Fruit fly (Drosophila melanogaster): ENCODE results near the gene CG16704.

Gene CG16704

DNA sequence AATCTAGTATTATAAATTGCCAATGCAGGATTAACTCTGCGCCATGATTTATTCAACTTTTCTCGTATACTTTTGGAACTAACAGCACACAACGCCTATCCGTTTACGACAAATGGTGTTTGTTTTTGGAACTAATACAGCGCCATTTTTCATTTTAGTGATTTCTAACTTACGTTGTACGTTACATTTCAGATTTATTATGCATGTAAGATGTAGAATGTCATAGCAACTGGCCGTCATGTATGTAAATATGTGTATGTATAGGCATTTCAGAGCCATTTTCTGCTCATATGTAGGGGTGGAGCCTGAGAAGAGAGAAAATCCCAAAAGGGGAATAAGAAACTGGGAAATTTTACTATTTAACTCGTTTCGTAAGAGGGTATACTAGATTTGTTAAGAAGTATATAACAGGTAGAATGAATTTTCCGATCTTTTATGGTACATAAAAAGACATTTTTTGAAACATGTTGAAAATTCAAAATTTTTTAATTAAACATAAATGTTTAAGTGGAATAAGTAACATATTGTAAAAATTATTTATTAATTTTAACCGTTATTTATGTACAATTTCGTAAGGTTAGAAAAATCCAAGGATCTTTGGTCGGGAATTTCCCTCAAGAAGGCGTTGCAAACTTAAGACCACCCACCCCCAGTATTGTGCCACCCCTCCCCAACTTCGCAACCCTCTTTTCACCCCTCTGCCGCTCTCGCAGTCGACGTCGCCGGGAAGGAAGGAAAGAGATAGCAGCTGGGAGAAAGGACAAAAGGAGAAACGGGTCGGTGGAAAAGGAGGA is 34.8 kb downstream of the CG16704 start (continued):
- no peak for TF ChIP-seq CG14050 (GFP tag; IDR thresholded peaks at IDR 0.05)
- TF ChIP-seq CG8290 (GFP tag; optimal IDR thresholded peaks at IDR 0.05) = peak; percentile 66
- peak in 1 of 2 experiments; percentile 87 for TF ChIP-seq CG8290 (tag; optimal IDR thresholded peaks at IDR 0.05)
- TF ChIP-seq peb (GFP tag; IDR thresholded peaks at IDR 0.05) = no peak
- peak; percentile 51 for TF ChIP-seq CG13287 (GFP tag; IDR thresholded peaks at IDR 0.05; ENCODE audit: partially characterized antibody)
- TF ChIP-seq vvl (GFP tag; IDR thresholded peaks at IDR 0.05) = peak; percentile 68
- TF ChIP-seq CG7963 (GFP tag; IDR thresholded peaks at IDR 0.05; ENCODE audit: partially characterized antibody) = no peak
- peak; percentile 92 for TF ChIP-seq HmgZ (tag; optimal IDR thresholded peaks at IDR 0.05)
- no peak for TF ChIP-seq Oaz (GFP tag; IDR thresholded peaks at IDR 0.05)
- TF ChIP-seq ewg (GFP tag; optimal IDR thresholded peaks at IDR 0.05) = peak; percentile 42
- TF ChIP-seq CG17328 (GFP tag; IDR thresholded peaks at IDR 0.05) = peak; percentile 51; the same call in 1 of the 2 replicates
- no peak for TF ChIP-seq en (GFP tag; optimal IDR thresholded peaks at IDR 0.05)
- TF ChIP-seq CG12155 (GFP tag; optimal IDR thresholded peaks at IDR 0.05) = peak; percentile 35
- peak; percentile 31 for TF ChIP-seq CG12942 (GFP tag; optimal IDR thresholded peaks at IDR 0.05)
- peak; percentile 66 for TF ChIP-seq CG11247 (GFP tag; IDR thresholded peaks at IDR 0.05)
- TF ChIP-seq dm (GFP tag; optimal IDR thresholded peaks at IDR 0.05) = peak; percentile 40
- peak; percentile 90 for TF ChIP-seq Adf1 (GFP tag; IDR thresholded peaks at IDR 0.05)
- TF ChIP-seq CG10654 (GFP tag; optimal IDR thresholded peaks at IDR 0.05) = peak; percentile 55
- TF ChIP-seq Stat92E (GFP tag; optimal IDR thresholded peaks at IDR 0.05) = peak in 1 of 3 experiments; percentile 50
- TF ChIP-seq CG11723 (GFP tag; optimal IDR thresholded peaks at IDR 0.05) = no peak
- TF ChIP-seq Rfx (GFP tag; IDR thresholded peaks at IDR 0.05) = peak; percentile 70
- TF ChIP-seq inv (GFP tag; IDR thresholded peaks at IDR 0.05; ENCODE audit: partially characterized antibody) = no peak; the same call in 1 of the 2 replicates
- no peak for TF ChIP-seq hth (optimal IDR thresholded peaks at IDR 0.05)
- peak; percentile 57 for TF ChIP-seq sisA (GFP tag; IDR thresholded peaks at IDR 0.05)
- peak; percentile 74 for TF ChIP-seq sob (GFP tag; IDR thresholded peaks at IDR 0.05)
- no peak for TF ChIP-seq vnd (GFP tag; IDR thresholded peaks at IDR 0.05; ENCODE audit: partially characterized antibody)
- TF ChIP-seq ase (GFP tag; IDR thresholded peaks at IDR 0.05) = peak; percentile 71; the same call in 2 of the 3 replicates
- TF ChIP-seq Sin3A (optimal IDR thresholded peaks at IDR 0.05) = no peak
- TF ChIP-seq trem (tag; optimal IDR thresholded peaks at IDR 0.05) = peak; percentile 47
- peak; percentile 64 for TF ChIP-seq Ets97D (GFP tag; optimal IDR thresholded peaks at IDR 0.05)
- TF ChIP-seq ATbp (GFP tag; optimal IDR thresholded peaks at IDR 0.05) = no peak
- TF ChIP-seq CG6254 (GFP tag; optimal IDR thresholded peaks at IDR 0.05) = no peak
- peak; percentile 63 for TF ChIP-seq CG7745 (tag; optimal IDR thresholded peaks at IDR 0.05)
- peak; percentile 36 for TF ChIP-seq ERR (GFP tag; optimal IDR thresholded peaks at IDR 0.05)
- no peak for TF ChIP-seq CG14965 (GFP tag; optimal IDR thresholded peaks at IDR 0.05; ENCODE audit: borderline replicate concordance)
- no peak for TF ChIP-seq Hey (tag; optimal IDR thresholded peaks at IDR 0.05)
- TF ChIP-seq Doc2 (GFP tag; IDR thresholded peaks at IDR 0.05) = no peak
- no peak for TF ChIP-seq CG2889 (GFP tag; IDR thresholded peaks at IDR 0.05)
- no peak for TF ChIP-seq gt (GFP tag; IDR thresholded peaks at IDR 0.05)
- TF ChIP-seq fd102C (GFP tag; optimal IDR thresholded peaks at IDR 0.05) = peak; percentile 30
- no peak for TF ChIP-seq CG10462 (GFP tag; optimal IDR thresholded peaks at IDR 0.05)
- TF ChIP-seq CG14860 (GFP tag; IDR thresholded peaks at IDR 0.05; ENCODE audit: partially characterized antibody) = no peak
- peak; percentile 37 for TF ChIP-seq Max (GFP tag; optimal IDR thresholded peaks at IDR 0.05)
- TF ChIP-seq CG6791 (GFP tag; IDR thresholded peaks at IDR 0.05; ENCODE audit: partially characterized antibody) = peak; percentile 46; the same call in 2 of the 3 replicates
- no peak for TF ChIP-seq usp (GFP tag; optimal IDR thresholded peaks at IDR 0.05)
- TF ChIP-seq Nf-YB (GFP tag; optimal IDR thresholded peaks at IDR 0.05) = peak; percentile 86
- TF ChIP-seq tio (GFP tag; optimal IDR thresholded peaks at IDR 0.05) = no peak
- TF ChIP-seq phol (tag; optimal IDR thresholded peaks at IDR 0.05) = peak; percentile 83
- TF ChIP-seq klu (GFP tag; IDR thresholded peaks at IDR 0.05) = no peak
- no peak for TF ChIP-seq eve (GFP tag; optimal IDR thresholded peaks at IDR 0.05)

Data from whole organism, embryonic.